Fruit fly (Drosophila melanogaster) whole organism, embryonic: ENCODE data around the gene Kap3.

Experiments used
- Abd-B ChIP-seq: fragments of 200-800 bp; sonication (Bioruptor generic); optimal IDR thresholded peaks from 2 replicates; lab custom pipeline; 2018; ENCODE audit warnings: missing biosample characterization, mild to moderate bottlenecking, missing genetic modification characterization, moderate library complexity
- CG10462 ChIP-seq: fragments of 200-800 bp; sonication (Bioruptor generic); optimal IDR thresholded peaks from 2 replicates; lab custom pipeline; 2016; ENCODE audit warnings: missing biosample characterization, missing genetic modification characterization
- CG12104 ChIP-seq: fragments of 200-800 bp; sonication (Bioruptor generic); optimal IDR thresholded peaks from 3 replicates; lab custom pipeline; 2016; ENCODE audit warnings: missing biosample characterization, missing genetic modification characterization
- CG12219 ChIP-seq: fragments of 200-800 bp; sonication (Bioruptor generic); optimal IDR thresholded peaks from 3 replicates; lab custom pipeline; 2018; ENCODE audit warnings: missing biosample characterization, mild to moderate bottlenecking, missing genetic modification characterization
- CG12299 ChIP-seq: fragments of 200-800 bp; sonication (Bioruptor generic); optimal IDR thresholded peaks from 2 replicates; lab custom pipeline; 2018; ENCODE audit warnings: missing biosample characterization, mild to moderate bottlenecking, missing genetic modification characterization
- CG1233 ChIP-seq: fragments of 200-800 bp; sonication (Bioruptor generic); optimal IDR thresholded peaks from 4 replicates; lab custom pipeline; 2018; ENCODE audit warnings: missing biosample characterization, mild to moderate bottlenecking, missing genetic modification characterization
- CG12744 ChIP-seq: fragments of 200-800 bp; sonication (Bioruptor generic); optimal IDR thresholded peaks from 2 replicates; lab custom pipeline; 2016; ENCODE audit warnings: missing biosample characterization, missing genetic modification characterization
- CG12769 ChIP-seq: fragments of 200-800 bp; sonication (Bioruptor generic); optimal IDR thresholded peaks from 2 replicates; lab custom pipeline; 2019; ENCODE audit warnings: missing biosample characterization, mild to moderate bottlenecking, missing genetic modification characterization, moderate library complexity
- CG14050 ChIP-seq: fragments of 200-800 bp; sonication (Bioruptor generic); IDR thresholded peaks from 3 replicates; pipeline ENCODE4 v1.3.6; 2022; ENCODE audit warnings: missing biosample characterization, missing genetic modification characterization
- CG17385 ChIP-seq: fragments of 200-800 bp; sonication (Bioruptor generic); optimal IDR thresholded peaks from 3 replicates; lab custom pipeline; 2018; ENCODE audit warnings: missing biosample characterization, mild to moderate bottlenecking, missing genetic modification characterization
- CG18262 ChIP-seq: fragments of 200-800 bp; optimal IDR thresholded peaks from 3 replicates; lab custom pipeline; 2019; ENCODE audit warnings: missing biosample characterization, mild to moderate bottlenecking, missing genetic modification characterization, moderate library complexity
- CG30431 ChIP-seq: fragments of 200-800 bp; sonication (Bioruptor generic); optimal IDR thresholded peaks from 2 replicates; lab custom pipeline; 2017; ENCODE audit warnings: missing biosample characterization, missing genetic modification characterization
- CG32767 ChIP-seq: fragments of 200-800 bp; sonication (Bioruptor generic); IDR thresholded peaks from 2 replicates; pipeline ENCODE4 v1.3.6; 2022; ENCODE audit warnings: missing biosample characterization, missing genetic modification characterization
- CG3281 ChIP-seq: fragments of 200-800 bp; sonication (Bioruptor generic); optimal IDR thresholded peaks from 3 replicates; lab custom pipeline; 2017; ENCODE audit warnings: missing biosample characterization, mild to moderate bottlenecking, missing genetic modification characterization
- CG6254 ChIP-seq: fragments of 200-800 bp; sonication (Bioruptor generic); optimal IDR thresholded peaks from 3 replicates; lab custom pipeline; 2017; ENCODE audit warnings: mild to moderate bottlenecking, missing biosample characterization, missing genetic modification reagents, missing genetic modification characterization
- CG6654 ChIP-seq: fragments of 200-800 bp; sonication (Bioruptor generic); optimal IDR thresholded peaks from 2 replicates; lab custom pipeline; 2017; ENCODE audit warnings: missing biosample characterization, mild to moderate bottlenecking, missing genetic modification characterization
- CG7745 ChIP-seq: fragments of 200-800 bp; sonication (Bioruptor generic); optimal IDR thresholded peaks from 2 replicates; lab custom pipeline; 2018; ENCODE audit warnings: missing biosample characterization, mild to moderate bottlenecking, missing genetic modification characterization, moderate library complexity
- CG8281 ChIP-seq: fragments of 200-800 bp; sonication (Bioruptor generic); optimal IDR thresholded peaks from 2 replicates; lab custom pipeline; 2018; ENCODE audit warnings: missing biosample characterization, mild to moderate bottlenecking, missing genetic modification characterization, moderate library complexity
- CG8478 ChIP-seq: fragments of >200 bp; optimal IDR thresholded peaks from 2 replicates; lab custom pipeline; 2018
- CG9215 ChIP-seq: fragments of 200-800 bp; sonication (Bioruptor generic); IDR thresholded peaks from 2 replicates; pipeline ENCODE4 v1.3.6; 2022; ENCODE audit warnings: missing biosample characterization, missing genetic modification characterization
- CG9727 ChIP-seq: fragments of 200-800 bp; sonication (Bioruptor generic); optimal IDR thresholded peaks from 3 replicates; lab custom pipeline; 2017; ENCODE audit warnings: missing biosample characterization, mild to moderate bottlenecking, missing genetic modification characterization
- CG9876 ChIP-seq: fragments of 200-800 bp; sonication (Bioruptor generic); optimal IDR thresholded peaks from 2 replicates; lab custom pipeline; 2016; ENCODE audit warnings: missing biosample characterization, missing genetic modification characterization
- CHES-1-like ChIP-seq: fragments of 200-800 bp; sonication (Bioruptor generic); optimal IDR thresholded peaks from 2 replicates; lab custom pipeline; 2016; ENCODE audit warnings: missing biosample characterization, missing genetic modification characterization
- CTCF ChIP-seq: fragments of 200-800 bp; sonication (Bioruptor generic); optimal IDR thresholded peaks from 2 replicates; lab custom pipeline; 2017; ENCODE audit warnings: missing biosample characterization, mild to moderate bottlenecking, missing genetic modification characterization, moderate library complexity
- CrebB ChIP-seq: fragments of 200-800 bp; sonication (Bioruptor generic); optimal IDR thresholded peaks from 3 replicates; lab custom pipeline; 2018; ENCODE audit warnings: missing biosample characterization, mild to moderate bottlenecking, missing genetic modification characterization
- Dbx ChIP-seq: fragments of 200-800 bp; sonication (Bioruptor generic); IDR thresholded peaks from 3 replicates; pipeline ENCODE4 v1.3.6; 2022; ENCODE audit warnings: missing biosample characterization, missing genetic modification characterization
- Dip3 ChIP-seq: fragments of 200-800 bp; sonication (Bioruptor generic); optimal IDR thresholded peaks from 3 replicates; lab custom pipeline; 2016; ENCODE audit warnings: missing biosample characterization, missing genetic modification characterization
- ERR ChIP-seq: fragments of 200-800 bp; sonication (Bioruptor generic); optimal IDR thresholded peaks from 2 replicates; lab custom pipeline; 2016; ENCODE audit warnings: missing biosample characterization, missing genetic modification characterization
- HLH54F ChIP-seq: fragments of 200-800 bp; sonication (Bioruptor generic); optimal IDR thresholded peaks from 3 replicates; lab custom pipeline; 2016; ENCODE audit warnings: missing biosample characterization, missing genetic modification characterization
- Hr39 ChIP-seq: fragments of >200 bp; optimal IDR thresholded peaks from 2 replicates; lab custom pipeline; 2017
- Kr ChIP-seq: fragments of 200-800 bp; sonication (Bioruptor generic); optimal IDR thresholded peaks from 2 replicates; lab custom pipeline; 2017; ENCODE audit warnings: missing biosample characterization, mild to moderate bottlenecking, missing genetic modification characterization
- ato ChIP-seq: fragments of 200-800 bp; sonication (Bioruptor generic); IDR thresholded peaks from 2 replicates; pipeline ENCODE4 v1.3.6; 2022; ENCODE audit warnings: missing biosample characterization, missing genetic modification characterization; ENCODE audit not compliant: partially characterized antibody
- bbx ChIP-seq: fragments of 200-800 bp; sonication (Bioruptor generic); IDR thresholded peaks from 2 replicates; pipeline ENCODE4 v1.3.6; 2022; ENCODE audit warnings: missing biosample characterization, missing genetic modification characterization; ENCODE audit not compliant: partially characterized antibody
- bcd ChIP-seq: fragments of 200-800 bp; sonication (Bioruptor generic); optimal IDR thresholded peaks from 2 replicates; lab custom pipeline; 2017; ENCODE audit warnings: missing biosample characterization, mild to moderate bottlenecking, missing genetic modification characterization
- cas ChIP-seq: fragments of 200-800 bp; sonication (Bioruptor generic); IDR thresholded peaks from 2 replicates; pipeline ENCODE4 v1.3.6; 2022; ENCODE audit warnings: missing biosample characterization, missing genetic modification characterization
- cg ChIP-seq: fragments of 200-800 bp; sonication (Bioruptor generic); optimal IDR thresholded peaks from 3 replicates; lab custom pipeline; 2019; ENCODE audit warnings: missing biosample characterization, mild to moderate bottlenecking, missing genetic modification characterization, moderate library complexity
- da ChIP-seq: fragments of 200-800 bp; sonication (Bioruptor generic); optimal IDR thresholded peaks from 2 replicates; lab custom pipeline; 2016; ENCODE audit warnings: missing biosample characterization, missing genetic modification characterization
- dm ChIP-seq: fragments of 200-800 bp; sonication (Bioruptor generic); optimal IDR thresholded peaks from 3 replicates; lab custom pipeline; 2016; ENCODE audit warnings: missing biosample characterization, missing genetic modification characterization
- fru ChIP-seq: fragments of >200 bp; optimal IDR thresholded peaks from 2 replicates; lab custom pipeline; 2017
- gem ChIP-seq: fragments of 200-800 bp; sonication (Bioruptor generic); optimal IDR thresholded peaks from 2 replicates; lab custom pipeline; 2019; ENCODE audit warnings: missing biosample characterization, mild to moderate bottlenecking, missing genetic modification characterization, moderate library complexity
- gsb-n ChIP-seq: fragments of 200-800 bp; sonication (Bioruptor generic); optimal IDR thresholded peaks from 3 replicates; lab custom pipeline; 2018; ENCODE audit warnings: missing biosample characterization, mild to moderate bottlenecking, missing genetic modification characterization
- klu ChIP-seq: fragments of 200-800 bp; sonication (Bioruptor generic); IDR thresholded peaks from 2 replicates; pipeline ENCODE4 v1.3.6; 2022; ENCODE audit warnings: missing biosample characterization, missing genetic modification characterization
- nerfin-2 ChIP-seq: fragments of 200-800 bp; sonication (Bioruptor generic); IDR thresholded peaks from 2 replicates; pipeline ENCODE4 v1.3.6; 2022; ENCODE audit warnings: missing biosample characterization, missing genetic modification characterization; ENCODE audit not compliant: partially characterized antibody
- otp ChIP-seq: fragments of 200-800 bp; sonication (Bioruptor generic); IDR thresholded peaks from 3 replicates; pipeline ENCODE4, ENCODE4 v1.3.6; 2022; ENCODE audit warnings: missing biosample characterization, missing genetic modification characterization
- pfk ChIP-seq: fragments of 200-800 bp; sonication (Bioruptor generic); optimal IDR thresholded peaks from 2 replicates; lab custom pipeline; 2018; ENCODE audit warnings: missing biosample characterization, mild to moderate bottlenecking, missing genetic modification characterization, moderate library complexity
- prd ChIP-seq, 3 experiments: fragments of >200 bp in 2 of 3; fragments of 200-800 bp in 1 of 3; sonication (Bioruptor generic) in 1 of 3; optimal IDR thresholded peaks in 2 of 3; IDR thresholded peaks in 1 of 3; 2 replicates in 2 of 3; 3 replicates in 1 of 3; pipeline versions ENCODE4 v1.3.6 to Lab custom; 2017 to 2022; ENCODE audit warnings: missing biosample characterization in 1 of 3, missing genetic modification characterization in 1 of 3
- pzg ChIP-seq: fragments of 200-800 bp; sonication (Bioruptor generic); optimal IDR thresholded peaks from 3 replicates; lab custom pipeline; 2018; ENCODE audit warnings: missing biosample characterization, mild to moderate bottlenecking, missing genetic modification characterization, moderate library complexity
- seq ChIP-seq: fragments of 200-800 bp; sonication (Bioruptor generic); IDR thresholded peaks from 2 replicates; pipeline ENCODE4 v1.3.6; 2022; ENCODE audit warnings: missing biosample characterization, missing genetic modification characterization
- shn ChIP-seq: fragments of 200-800 bp; sonication (Bioruptor generic); optimal IDR thresholded peaks from 3 replicates; lab custom pipeline; 2016; ENCODE audit warnings: missing biosample characterization, missing genetic modification characterization
- sqz ChIP-seq: fragments of 200-800 bp; sonication (Bioruptor generic); optimal IDR thresholded peaks from 3 replicates; lab custom pipeline; 2018; ENCODE audit warnings: missing biosample characterization, mild to moderate bottlenecking, missing genetic modification characterization
- trh ChIP-seq: fragments of 200-800 bp; sonication (Bioruptor generic); optimal IDR thresholded peaks from 2 replicates; lab custom pipeline; 2016; ENCODE audit warnings: missing biosample characterization, missing genetic modification characterization
- wor ChIP-seq: fragments of 200-800 bp; sonication (Bioruptor generic); IDR thresholded peaks from 2 replicates; pipeline ENCODE4 v1.3.6; 2022; ENCODE audit warnings: missing biosample characterization, missing genetic modification characterization

Gene Kap3

dm6 chrX:11340719-11341322 lies 937 bp upstream of the Kap3 start (continued):
- TF ChIP-seq Dip3 (no peak), CG6654 (no peak), pzg (GFP tag; lab: Kevin White, UChicago) (no peak), nerfin-2 (GFP tag; lab: Robert Waterston, UW) (no peak), CG14050 (GFP tag; lab: Robert Waterston, UW) (no peak; the same call in 2 of the 3 replicates), CG10462 (no peak), bbx (GFP tag; lab: Robert Waterston, UW) (no peak), fru (lab: Kevin White, UChicago) (no peak), pfk (no peak), CG7745 (tag; lab: Kevin White, UChicago) (no peak), prd (optimal IDR thresholded peaks at IDR 0.05; lab: Kevin White, UChicago) (no peak), prd (GFP tag; IDR thresholded peaks at IDR 0.05; lab: Robert Waterston, UW) (peak; percentile 50; the same call in 2 of the 3 replicates), CTCF (no peak), CG8478 (no peak), shn (no peak), ato (GFP tag; lab: Robert Waterston, UW) (no peak), seq (GFP tag; lab: Robert Waterston, UW) (0 out of 2 replicates have a peak, but pooled peaks have one; percentile 16), klu (GFP tag; lab: Robert Waterston, UW) (no peak), CG12769 (tag; lab: Kevin White, UChicago) (peak; percentile 61), CG9727 (GFP tag; lab: Kevin White, UChicago) (peak; percentile 4), sqz (GFP tag; lab: Kevin White, UChicago) (no peak), CG9215 (peak; percentile 66), Dbx (GFP tag; lab: Robert Waterston, UW) (no peak), Kr (GFP tag; lab: Kevin White, UChicago) (no peak), CHES-1-like (GFP tag; lab: Kevin White, UChicago) (no peak), CG6254 (GFP tag; lab: Kevin White, UChicago) (no peak), cg (no peak), otp (GFP tag; lab: Robert Waterston, UW) (no peak), CG8281 (tag; lab: Kevin White, UChicago) (no peak), ERR (no peak), CG9876 (GFP tag; lab: Kevin White, UChicago) (no peak), CG12104 (GFP tag; lab: Kevin White, UChicago) (no peak), CG32767 (GFP tag; lab: Robert Waterston, UW) (no peak), gsb-n (tag; lab: Kevin White, UChicago) (no peak), CrebB (tag; lab: Kevin White, UChicago) (no peak), CG12219 (GFP tag; lab: Kevin White, UChicago) (no peak), CG3281 (peak; percentile 1), gem (tag; lab: Kevin White, UChicago) (peak; percentile 43), HLH54F (GFP tag; lab: Kevin White, UChicago) (no peak), dm (GFP tag; lab: Kevin White, UChicago) (peak; percentile 1), trh (GFP tag; lab: Kevin White, UChicago) (no peak), CG18262 (tag; lab: Kevin White, UChicago) (peak; percentile 41), CG30431 (GFP tag; lab: Kevin White, UChicago) (no peak), Abd-B (GFP tag; lab: Kevin White, UChicago) (no peak), wor (GFP tag; lab: Robert Waterston, UW) (no peak), CG1233 (no peak), CG17385 (GFP tag; lab: Kevin White, UChicago) (no peak), bcd (GFP tag; lab: Kevin White, UChicago) (no peak), da (GFP tag; lab: Kevin White, UChicago) (no peak), cas (GFP tag; lab: Robert Waterston, UW) (no peak), CG12299 (tag; lab: Kevin White, UChicago) (no peak), CG12744 (GFP tag; lab: Kevin White, UChicago) (no peak), Hr39 (no peak)
